Worm (Caenorhabditis elegans): ENCODE data around the gene F36G9.13.

DNA sequence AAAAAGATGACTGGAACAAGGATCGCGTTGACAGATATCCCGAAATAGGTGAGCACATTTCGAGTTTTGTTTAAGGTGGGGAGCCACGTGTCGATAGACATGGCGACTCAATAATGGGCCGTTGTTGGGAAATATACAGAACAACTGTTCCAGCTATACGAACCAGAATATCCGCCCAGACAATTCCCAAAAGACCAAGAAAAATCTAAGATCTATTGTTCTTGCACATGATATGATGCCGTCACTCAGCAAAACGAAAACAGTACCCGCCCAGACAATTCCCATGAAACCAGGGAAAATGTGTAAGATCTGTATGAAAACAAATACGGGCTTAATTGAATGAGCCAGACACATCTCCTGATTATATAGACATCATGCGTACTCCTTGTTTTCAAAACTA lies 24.4 kb downstream of the F36G9.13 start, which contains the start of gene str-231:
- no peak for TF ChIP-seq snpc-4 (tag; optimal IDR thresholded peaks at IDR 0.05)
- no peak for TF ChIP-seq elt-1 (tag; optimal IDR thresholded peaks at IDR 0.05)
- TF ChIP-seq nhr-77 (tag; optimal IDR thresholded peaks at IDR 0.05) = no peak
- TF ChIP-seq sma-3 (GFP tag; optimal IDR thresholded peaks at IDR 0.05) = no peak
- TF ChIP-seq lin-39 (tag; optimal IDR thresholded peaks at IDR 0.05) = no peak
- TF ChIP-seq unc-55 (GFP tag; optimal IDR thresholded peaks at IDR 0.05) = no peak
